Comparison of ENCODE assay signal across 7 worm cellular contexts in genomic region chrIV:9513360-9513777, ce11.
TF ChIP-seq lines count a peak whose summit lies in the region.

No protein-coding gene starts in this region.

TF ChIP-seq in whole organism, L1 larva, 84 proteins besides CTCF, POLR2A, EP300 and RAD21 (continues in another document):
- TF ChIP-seq nhr-20 (tag; optimal IDR thresholded peaks at IDR 0.05; lab: Kevin White, UChicago): peak; percentile 77
- TF ChIP-seq blmp-1 (tag; optimal IDR thresholded peaks at IDR 0.05; lab: Kevin White, UChicago): peak; percentile 100
- TF ChIP-seq lsy-2 (tag; optimal IDR thresholded peaks at IDR 0.05; lab: Kevin White, UChicago): peak; percentile 48 to 63
- no peak for TF ChIP-seq vab-15 (tag; optimal IDR thresholded peaks at IDR 0.05; lab: Kevin White, UChicago)
- no peak for TF ChIP-seq C04F5.9 (tag; optimal IDR thresholded peaks at IDR 0.05; lab: Kevin White, UChicago)
- TF ChIP-seq zag-1 (tag; optimal IDR thresholded peaks at IDR 0.05; lab: Kevin White, UChicago): no peak
- peak; percentile 15 for TF ChIP-seq ztf-4 (tag; optimal IDR thresholded peaks at IDR 0.05; lab: Kevin White, UChicago)
- peak; percentile 40 for TF ChIP-seq nhr-47 (tag; optimal IDR thresholded peaks at IDR 0.05; lab: Kevin White, UChicago)
- peak; percentile 35 for TF ChIP-seq jun-1 (tag; optimal IDR thresholded peaks at IDR 0.05; lab: Kevin White, UChicago)
- TF ChIP-seq C34B4.2 (tag; optimal IDR thresholded peaks at IDR 0.05; lab: Kevin White, UChicago): no peak
- no peak for TF ChIP-seq nhr-77 (tag; optimal IDR thresholded peaks at IDR 0.05; lab: Kevin White, UChicago)
- TF ChIP-seq nhr-90 (tag; optimal IDR thresholded peaks at IDR 0.05; lab: Kevin White, UChicago; ENCODE audit: poor library complexity): peak; percentile 45
- peak; percentile 33 to 71 for TF ChIP-seq lin-35 (GFP tag; optimal IDR thresholded peaks at IDR 0.05; lab: Kevin White, UChicago)

TF ChIP-seq in whole organism, L2 larva, 48 proteins besides CTCF, POLR2A, EP300 and RAD21 (continues in another document):
- TF ChIP-seq lsy-2 (tag; optimal IDR thresholded peaks at IDR 0.05; lab: Kevin White, UChicago) (peak; percentile 14 to 40), gmeb-1 (tag; optimal IDR thresholded peaks at IDR 0.05; lab: Kevin White, UChicago) (peak; percentile 28), blmp-1 (tag; optimal IDR thresholded peaks at IDR 0.05; lab: Kevin White, UChicago; ENCODE audit: insufficient read depth) (peak; percentile 94), mab-5 (tag; optimal IDR thresholded peaks at IDR 0.05; lab: Kevin White, UChicago) (no peak), alr-1 (tag; optimal IDR thresholded peaks at IDR 0.05; lab: Kevin White, UChicago) (no peak), nhr-23 (tag; optimal IDR thresholded peaks at IDR 0.05; lab: Kevin White, UChicago) (no peak), nhr-77 (tag; optimal IDR thresholded peaks at IDR 0.05; lab: Kevin White, UChicago) (no peak), sma-9 (GFP tag; optimal IDR thresholded peaks at IDR 0.05; lab: Kevin White, UChicago) (peak; percentile 15), sma-9 (tag; optimal IDR thresholded peaks at IDR 0.05; lab: Kevin White, UChicago) (no peak), snpc-4 (tag; optimal IDR thresholded peaks at IDR 0.05; lab: Kevin White, UChicago) (peak; percentile 67), nhr-11 (tag; optimal IDR thresholded peaks at IDR 0.05; lab: Kevin White, UChicago) (no peak), lin-11 (tag; optimal IDR thresholded peaks at IDR 0.05; lab: Kevin White, UChicago) (no peak), nhr-129 (tag; optimal IDR thresholded peaks at IDR 0.05; lab: Kevin White, UChicago) (peak; percentile 73)

TF ChIP-seq in whole organism, L3 larva, 47 proteins besides CTCF, POLR2A, EP300 and RAD21 (continues in another document):
- TF ChIP-seq unc-62 (GFP tag; optimal IDR thresholded peaks at IDR 0.05; lab: Kevin White, UChicago): no peak
- TF ChIP-seq aly-2 (tag; optimal IDR thresholded peaks at IDR 0.05; lab: Kevin White, UChicago): no peak
- peak; percentile 45 for TF ChIP-seq ceh-28 (tag; optimal IDR thresholded peaks at IDR 0.05; lab: Kevin White, UChicago)
- TF ChIP-seq nhr-28 (tag; optimal IDR thresholded peaks at IDR 0.05; lab: Kevin White, UChicago): no peak
- no peak for TF ChIP-seq lin-15B (tag; optimal IDR thresholded peaks at IDR 0.05; lab: Kevin White, UChicago)
- no peak for TF ChIP-seq tbx-2 (tag; optimal IDR thresholded peaks at IDR 0.05; lab: Kevin White, UChicago)
- TF ChIP-seq nhr-237 (tag; optimal IDR thresholded peaks at IDR 0.05; lab: Kevin White, UChicago): no peak
- TF ChIP-seq mml-1 (tag; optimal IDR thresholded peaks at IDR 0.05; lab: Kevin White, UChicago): no peak
- no peak for TF ChIP-seq ceh-9 (tag; optimal IDR thresholded peaks at IDR 0.05; lab: Kevin White, UChicago)
- peak; percentile 60 for TF ChIP-seq snpc-4 (tag; optimal IDR thresholded peaks at IDR 0.05; lab: Kevin White, UChicago)
- TF ChIP-seq nhr-77 (tag; optimal IDR thresholded peaks at IDR 0.05; lab: Kevin White, UChicago): no peak
- TF ChIP-seq lin-39 (tag; optimal IDR thresholded peaks at IDR 0.05; lab: Kevin White, UChicago): peak; percentile 39
- peak; percentile 57 for TF ChIP-seq pqm-1 (tag; optimal IDR thresholded peaks at IDR 0.05; lab: Kevin White, UChicago)
- TF ChIP-seq elt-2 (tag; optimal IDR thresholded peaks at IDR 0.05; lab: Kevin White, UChicago): peak; percentile 78

TF ChIP-seq in whole organism, L4 larva, 104 proteins besides CTCF, POLR2A, EP300 and RAD21 (continues in another document):
- TF ChIP-seq nhr-11 (tag; optimal IDR thresholded peaks at IDR 0.05; lab: Kevin White, UChicago) (no peak), spr-3 (GFP tag; optimal IDR thresholded peaks at IDR 0.05; lab: Kevin White, UChicago) (no peak), zfp-2 (tag; optimal IDR thresholded peaks at IDR 0.05; lab: Kevin White, UChicago) (no peak), F44E2.7 (GFP tag; IDR thresholded peaks at IDR 0.05; lab: Robert Waterston, UW) (no peak), hlh-11 (tag; optimal IDR thresholded peaks at IDR 0.05; lab: Kevin White, UChicago) (peak; percentile 92), arid-1 (GFP tag; conservative IDR thresholded peaks at IDR 0.05; lab: Robert Waterston, UW) (no peak), mep-1 (tag; optimal IDR thresholded peaks at IDR 0.05; lab: Kevin White, UChicago) (peak; percentile 28), dve-1 (tag; optimal IDR thresholded peaks at IDR 0.05; lab: Kevin White, UChicago; ENCODE audit: insufficient read depth) (peak; percentile 70), ztf-11 (tag; optimal IDR thresholded peaks at IDR 0.05; lab: Kevin White, UChicago) (no peak), unc-62 (GFP tag; optimal IDR thresholded peaks at IDR 0.05 in 1 of 2; lab: Kevin White, UChicago) (no peak), unc-62 (tag; optimal IDR thresholded peaks at IDR 0.05; lab: Kevin White, UChicago) (no peak), aly-2 (tag; optimal IDR thresholded peaks at IDR 0.05; lab: Kevin White, UChicago) (no peak), attf-4 (tag; optimal IDR thresholded peaks at IDR 0.05; lab: Kevin White, UChicago) (no peak), lir-3 (tag; optimal IDR thresholded peaks at IDR 0.05; lab: Kevin White, UChicago) (no peak), zag-1 (tag; optimal IDR thresholded peaks at IDR 0.05; lab: Kevin White, UChicago) (no peak)

TF ChIP-seq in whole organism, late embryonic, 69 proteins besides CTCF, POLR2A, EP300 and RAD21:
- no peak for TF ChIP-seq lim-6 (tag; optimal IDR thresholded peaks at IDR 0.05; lab: Kevin White, UChicago)
- no peak for TF ChIP-seq nhr-11 (tag; optimal IDR thresholded peaks at IDR 0.05; lab: Kevin White, UChicago)
- no peak for TF ChIP-seq ahr-1 (tag; optimal IDR thresholded peaks at IDR 0.05; lab: Kevin White, UChicago)
- TF ChIP-seq rnt-1 (tag; optimal IDR thresholded peaks at IDR 0.05; lab: Kevin White, UChicago): peak; percentile 15
- peak; percentile 76 for TF ChIP-seq hlh-30 (tag; optimal IDR thresholded peaks at IDR 0.05; lab: Kevin White, UChicago; ENCODE audit: insufficient read depth)
TF ChIP-seq in whole organism, late embryonic: peak in this region for 2.

TF ChIP-seq in whole organism, mixed stage, embryonic, 35 proteins besides CTCF, POLR2A, EP300 and RAD21:
- TF ChIP-seq nhr-2 (tag; optimal IDR thresholded peaks at IDR 0.05; lab: Kevin White, UChicago): no peak
- TF ChIP-seq ces-1 (GFP tag; optimal IDR thresholded peaks at IDR 0.05; lab: Kevin White, UChicago): peak; percentile 41
- TF ChIP-seq ham-2 (GFP tag; optimal IDR thresholded peaks at IDR 0.05; lab: Kevin White, UChicago): peak; percentile 67
- TF ChIP-seq blmp-1 (tag; optimal IDR thresholded peaks at IDR 0.05; lab: Kevin White, UChicago): peak; percentile 51
- peak; percentile 32 for TF ChIP-seq lsy-2 (tag; optimal IDR thresholded peaks at IDR 0.05; lab: Kevin White, UChicago)

TF ChIP-seq in whole organism, young adult, 124 proteins besides CTCF, POLR2A, EP300 and RAD21 (continues in another document):
- TF ChIP-seq tbp1 (GFP tag; optimal IDR thresholded peaks at IDR 0.05; lab: Kevin White, UChicago) (peak; percentile 17), mcd-1 (GFP tag; IDR thresholded peaks at IDR 0.05; lab: Robert Waterston, UW) (0 out of 2 replicates have a peak, but pooled peaks have one; percentile 26), lin-35 (GFP tag; optimal IDR thresholded peaks at IDR 0.05; lab: Kevin White, UChicago) (peak in 1 of 3 experiments; percentile 8), nhr-80 (tag; optimal IDR thresholded peaks at IDR 0.05; lab: Kevin White, UChicago) (peak; percentile 69), nhr-27 (tag; optimal IDR thresholded peaks at IDR 0.05; lab: Kevin White, UChicago) (no peak), attf-5 (GFP tag; optimal IDR thresholded peaks at IDR 0.05; lab: Kevin White, UChicago) (peak; percentile 60), snpc-1.1 (tag; optimal IDR thresholded peaks at IDR 0.05; lab: Kevin White, UChicago; ENCODE audit: insufficient read depth) (peak; percentile 86), ztf-26 (tag; optimal IDR thresholded peaks at IDR 0.05; lab: Kevin White, UChicago) (no peak), madf-8 (GFP tag; conservative IDR thresholded peaks at IDR 0.05; lab: Robert Waterston, UW) (peak; percentile 32; the same call in 1 of the 2 replicates), madf-6 (GFP tag; IDR thresholded peaks at IDR 0.05; lab: Robert Waterston, UW) (peak; percentile 59; the same call in 1 of the 2 replicates), nhr-179 (tag; optimal IDR thresholded peaks at IDR 0.05; lab: Kevin White, UChicago) (no peak), lin-40 (tag; optimal IDR thresholded peaks at IDR 0.05; lab: Kevin White, UChicago) (no peak), egrh-3 (GFP tag; IDR thresholded peaks at IDR 0.05; lab: Robert Waterston, UW) (no peak), cebp-1 (GFP tag; IDR thresholded peaks at IDR 0.05; lab: Robert Waterston, UW) (no peak), cebp-1 (tag; optimal IDR thresholded peaks at IDR 0.05; lab: Kevin White, UChicago) (peak; percentile 67), B0336.3 (GFP tag; IDR thresholded peaks at IDR 0.05; lab: Robert Waterston, UW) (0 out of 2 replicates have a peak, but pooled peaks have one; percentile 13), lsl-1 (GFP tag; optimal IDR thresholded peaks at IDR 0.05; lab: Kevin White, UChicago) (peak; percentile 52), attf-3 (GFP tag; conservative IDR thresholded peaks at IDR 0.05; lab: Robert Waterston, UW) (peak; percentile 58; the same call in 1 of the 2 replicates), snpc-3.4 (tag; optimal IDR thresholded peaks at IDR 0.05; lab: Kevin White, UChicago) (peak; percentile 22), let-526 (GFP tag; IDR thresholded peaks at IDR 0.05; lab: Robert Waterston, UW) (0 out of 2 replicates have a peak, but pooled peaks have one; percentile 26), egl-44 (GFP tag; IDR thresholded peaks at IDR 0.05; lab: Robert Waterston, UW) (peak; percentile 24; the same call in 1 of the 2 replicates), hmg-1.2 (GFP tag; IDR thresholded peaks at IDR 0.05; lab: Robert Waterston, UW) (peak; percentile 95), nhr-90 (tag; optimal IDR thresholded peaks at IDR 0.05; lab: Kevin White, UChicago) (peak; percentile 23), efl-1 (GFP tag; optimal IDR thresholded peaks at IDR 0.05; lab: Kevin White, UChicago) (peak; percentile 26), ztf-28 (GFP tag; IDR thresholded peaks at IDR 0.05; lab: Robert Waterston, UW) (no peak), lin-54 (GFP tag; optimal IDR thresholded peaks at IDR 0.05; lab: Kevin White, UChicago) (peak; percentile 3), aptf-3 (GFP tag; IDR thresholded peaks at IDR 0.05; lab: Robert Waterston, UW) (no peak), pbrm-1 (GFP tag; IDR thresholded peaks at IDR 0.05; lab: Robert Waterston, UW) (no peak), snpc-4 (GFP tag; optimal IDR thresholded peaks at IDR 0.05; lab: Kevin White, UChicago) (peak; percentile 72), snpc-4 (tag; optimal IDR thresholded peaks at IDR 0.05; lab: Kevin White, UChicago) (peak; percentile 69 to 87 (median 85)), snpc-1.3 (tag; optimal IDR thresholded peaks at IDR 0.05; lab: Kevin White, UChicago; ENCODE audit: insufficient read depth) (peak; percentile 58), ccch-3 (GFP tag; optimal IDR thresholded peaks at IDR 0.05; lab: Kevin White, UChicago) (no peak), K12H6.12 (tag; optimal IDR thresholded peaks at IDR 0.05; lab: Kevin White, UChicago) (no peak)
